Worm (Caenorhabditis elegans) whole organism, L1 larva: ENCODE measurements around the gene Y73B6BL.29.

Source experiments
- C16A3.4 ChIP-seq: fragments of 150-350 bp; optimal IDR thresholded peaks from 2 replicates; lab custom pipeline; 2014; ENCODE audit warnings: missing biosample characterization, missing genetic modification characterization
- C34B4.2 ChIP-seq: sonication (generic microtip); optimal IDR thresholded peaks from 2 replicates; lab custom pipeline; 2017; ENCODE audit warnings: mild to moderate bottlenecking, missing genetic modification characterization, missing compliant biosample characterization
- Y116A8C.19 ChIP-seq: sonication (generic microtip); optimal IDR thresholded peaks from 2 replicates; lab custom pipeline; 2016; ENCODE audit warnings: missing compliant biosample characterization, missing genetic modification characterization, borderline replicate concordance
- aly-2 ChIP-seq: fragments of 150-350 bp; optimal IDR thresholded peaks from 2 replicates; lab custom pipeline; 2014; ENCODE audit warnings: missing biosample characterization, missing genetic modification characterization
- ama-1 ChIP-seq: fragments of 150-350 bp; optimal IDR thresholded peaks from 2 replicates; lab custom pipeline; 2014
- ceh-63 ChIP-seq: fragments of 200-800 bp; sonication (Bioruptor generic); optimal IDR thresholded peaks from 2 replicates; lab custom pipeline; 2018; ENCODE audit warnings: mild to moderate bottlenecking, missing genetic modification characterization, missing compliant biosample characterization
- ceh-82 ChIP-seq, 3 experiments: fragments of 150-350 bp in 1 of 3; sonication (generic microtip) in 2 of 3; optimal IDR thresholded peaks; 2 replicates each; lab custom pipeline; 2014 to 2017; ENCODE audit warnings: missing biosample characterization in 3 of 3, missing genetic modification characterization in 3 of 3
- dpl-1 ChIP-seq, 3 experiments: fragments of 150-350 bp in 2 of 3; sonication (generic microtip) in 1 of 3; optimal IDR thresholded peaks; 2 replicates each; lab custom pipeline; 2014 to 2017; ENCODE audit warnings: missing biosample characterization in 3 of 3, missing genetic modification characterization in 3 of 3, missing genetic modification reagents in 3 of 3
- efl-1 ChIP-seq, 4 experiments: fragments of 150-350 bp; optimal IDR thresholded peaks in 3 of 4; peaks in 1 of 4; 1 replicate in 1 of 4; 2 replicates in 3 of 4; lab custom pipeline; 2014; ENCODE audit warnings: missing biosample characterization in 2 of 4, missing genetic modification characterization in 2 of 4, missing genetic modification reagents in 2 of 4
- egl-13 ChIP-seq: sonication (generic microtip); optimal IDR thresholded peaks from 2 replicates; lab custom pipeline; 2016; ENCODE audit warnings: missing genotype, missing genetic modification reagents, missing genetic modification characterization, missing compliant biosample characterization
- elt-3 ChIP-seq, 6 experiments: fragments of 150-350 bp in 1 of 6; sonication (generic microtip); optimal IDR thresholded peaks; 2 replicates each; lab custom pipeline; 2017 to 2018; ENCODE audit warnings: missing biosample characterization in 6 of 6, missing genetic modification characterization in 6 of 6, inconsistent platforms in 1 of 6
- fkh-4 ChIP-seq: sonication (generic microtip); optimal IDR thresholded peaks from 2 replicates; lab custom pipeline; 2016; ENCODE audit warnings: missing compliant biosample characterization, missing genetic modification characterization, borderline replicate concordance
- fos-1 ChIP-seq: fragments of 150-350 bp; optimal IDR thresholded peaks from 2 replicates; lab custom pipeline; 2014; ENCODE audit warnings: missing biosample characterization, missing genetic modification characterization
- grh-1 ChIP-seq: fragments of 200-800 bp; sonication (Bioruptor generic); IDR thresholded peaks from 2 replicates; pipeline ENCODE4 v1.3.6; 2022; ENCODE audit warnings: missing genetic modification reagents, missing genetic modification characterization, missing compliant biosample characterization
- hlh-4 ChIP-seq: sonication (generic microtip); optimal IDR thresholded peaks from 2 replicates; lab custom pipeline; 2016; ENCODE audit warnings: mild to moderate bottlenecking, missing genetic modification characterization, missing compliant biosample characterization
- lin-13 ChIP-seq: fragments of 150-350 bp; optimal IDR thresholded peaks from 2 replicates; lab custom pipeline; 2014; ENCODE audit warnings: missing biosample characterization, missing genetic modification reagents, missing genetic modification characterization
- mab-9 ChIP-seq: fragments of 200-800 bp; sonication (Bioruptor generic); IDR thresholded peaks from 2 replicates; pipeline ENCODE4 v1.3.6; 2022; ENCODE audit warnings: missing genetic modification reagents, missing genetic modification characterization, missing compliant biosample characterization
- mep-1 ChIP-seq: fragments of 150-350 bp; optimal IDR thresholded peaks from 2 replicates; lab custom pipeline; 2014; ENCODE audit warnings: missing biosample characterization, missing genetic modification characterization
- nhr-12 ChIP-seq: sonication (generic microtip); optimal IDR thresholded peaks from 2 replicates; lab custom pipeline; 2017; ENCODE audit warnings: missing biosample characterization, missing genetic modification characterization
- nhr-20 ChIP-seq: sonication (generic microtip); optimal IDR thresholded peaks from 2 replicates; lab custom pipeline; 2016; ENCODE audit warnings: mild to moderate bottlenecking, missing genetic modification characterization, missing compliant biosample characterization
- nhr-28 ChIP-seq: fragments of 150-350 bp; optimal IDR thresholded peaks from 2 replicates; lab custom pipeline; 2014; ENCODE audit warnings: missing biosample characterization, missing genetic modification characterization
- nhr-47 ChIP-seq: sonication (generic microtip); optimal IDR thresholded peaks from 2 replicates; lab custom pipeline; 2016; ENCODE audit warnings: mild to moderate bottlenecking, missing genetic modification characterization, moderate library complexity, missing compliant biosample characterization
- nhr-71 ChIP-seq: sonication (generic microtip); optimal IDR thresholded peaks from 2 replicates; lab custom pipeline; 2016; ENCODE audit warnings: mild to moderate bottlenecking, missing genetic modification characterization, moderate library complexity, missing compliant biosample characterization
- nhr-77 ChIP-seq: fragments of 150-350 bp; optimal IDR thresholded peaks from 2 replicates; lab custom pipeline; 2014; ENCODE audit warnings: missing biosample characterization, missing genetic modification characterization
- pax-3 ChIP-seq: fragments of 200-800 bp; sonication (Bioruptor generic); optimal IDR thresholded peaks from 2 replicates; lab custom pipeline; 2018; ENCODE audit warnings: mild to moderate bottlenecking, missing genetic modification characterization, moderate library complexity, missing compliant biosample characterization
- pqm-1 ChIP-seq: sonication (generic microtip); optimal IDR thresholded peaks from 3 replicates; lab custom pipeline; 2017; ENCODE audit warnings: missing biosample characterization, missing genetic modification characterization
- skn-1 ChIP-seq: fragments of 150-350 bp; optimal IDR thresholded peaks from 2 replicates; lab custom pipeline; 2014; ENCODE audit warnings: missing biosample characterization, missing genetic modification characterization
- snu-23 ChIP-seq: sonication (generic microtip); optimal IDR thresholded peaks from 2 replicates; lab custom pipeline; 2016; ENCODE audit warnings: missing genetic modification characterization, missing compliant biosample characterization
- sox-4 ChIP-seq: sonication (generic microtip); optimal IDR thresholded peaks from 2 replicates; lab custom pipeline; 2016; ENCODE audit warnings: missing genetic modification characterization, missing compliant biosample characterization
- sptf-1 ChIP-seq: fragments of 150-350 bp; optimal IDR thresholded peaks from 2 replicates; lab custom pipeline; 2014; ENCODE audit warnings: missing biosample characterization, missing genetic modification characterization
- swsn-7 ChIP-seq: sonication (generic microtip); optimal IDR thresholded peaks from 2 replicates; lab custom pipeline; 2016; ENCODE audit warnings: missing genetic modification characterization, missing compliant biosample characterization
- tbx-2 ChIP-seq: sonication (generic microtip); optimal IDR thresholded peaks from 2 replicates; lab custom pipeline; 2016; ENCODE audit warnings: missing genetic modification characterization, missing compliant biosample characterization
- tlp-1 ChIP-seq: fragments of 150-350 bp; optimal IDR thresholded peaks from 2 replicates; lab custom pipeline; 2014; ENCODE audit warnings: missing biosample characterization, missing genetic modification characterization
- unc-130 ChIP-seq: fragments of 150-350 bp; optimal IDR thresholded peaks from 2 replicates; lab custom pipeline; 2017; ENCODE audit warnings: missing biosample characterization, missing genetic modification characterization, inconsistent platforms
- unc-62 ChIP-seq: fragments of 150-350 bp; optimal IDR thresholded peaks from 2 replicates; lab custom pipeline; 2014; ENCODE audit warnings: missing biosample characterization, missing genetic modification reagents, missing genetic modification characterization
- unc-86 ChIP-seq: sonication (generic microtip); optimal IDR thresholded peaks from 2 replicates; lab custom pipeline; 2016; ENCODE audit warnings: missing genetic modification characterization, missing compliant biosample characterization
- unc-98 ChIP-seq: fragments of 200-800 bp; sonication (Bioruptor generic); IDR thresholded peaks from 2 replicates; pipeline ENCODE4 v1.3.6; 2022; ENCODE audit warnings: missing genetic modification characterization, missing compliant biosample characterization
- vab-15 ChIP-seq: sonication (generic microtip); optimal IDR thresholded peaks from 2 replicates; lab custom pipeline; 2017; ENCODE audit warnings: missing genotype, mild to moderate bottlenecking, missing genetic modification characterization, missing compliant biosample characterization
- xbp-1 ChIP-seq: sonication (generic microtip); optimal IDR thresholded peaks from 2 replicates; lab custom pipeline; 2016; ENCODE audit warnings: missing genetic modification characterization, missing compliant biosample characterization
- zip-4 ChIP-seq: fragments of 200-800 bp; sonication (Bioruptor generic); optimal IDR thresholded peaks from 2 replicates; lab custom pipeline; 2018; ENCODE audit warnings: mild to moderate bottlenecking, missing genetic modification characterization, moderate library complexity, missing compliant biosample characterization
- ztf-11 ChIP-seq, 2 experiments: sonication (generic microtip); optimal IDR thresholded peaks; 2 replicates each; lab custom pipeline; 2016 to 2017; ENCODE audit warnings: missing genetic modification characterization in 2 of 2, missing biosample characterization in 1 of 2, missing compliant biosample characterization in 1 of 2
- ztf-4 ChIP-seq: fragments of 150-350 bp; optimal IDR thresholded peaks from 2 replicates; lab custom pipeline; 2014; ENCODE audit warnings: missing biosample characterization, missing genetic modification characterization

Gene Y73B6BL.29

DNA sequence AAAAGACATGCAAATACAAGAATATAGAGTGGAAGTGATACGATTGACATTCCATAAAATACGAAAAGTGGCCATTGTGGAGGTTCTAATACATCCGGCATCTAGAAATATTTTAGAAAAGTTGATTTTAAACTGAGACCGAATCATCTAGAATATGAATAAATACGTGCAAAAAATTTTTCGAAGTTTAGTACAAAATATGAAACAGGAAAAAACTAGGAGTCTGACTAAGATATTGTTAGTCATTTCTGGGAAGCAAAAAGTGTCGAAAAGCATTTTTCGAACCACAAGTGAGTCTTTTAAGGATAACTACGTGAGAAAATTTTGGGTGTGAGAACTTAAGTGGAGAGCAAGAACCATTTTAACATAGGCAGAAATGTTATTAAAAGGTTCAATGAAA, 39.6 kb upstream of the Y73B6BL.29 start, which contains the start of gene srv-32:
srv-32 (minus strand) TSS at position 101 of the 400 bp plus-strand sequence.
- TF ChIP-seq nhr-28 (no peak), xbp-1 (tag; lab: Kevin White, UChicago) (no peak), ceh-63 (GFP tag; lab: Kevin White, UChicago) (no peak), zip-4 (GFP tag; lab: Kevin White, UChicago) (no peak), mep-1 (no peak), unc-98 (GFP tag; lab: Robert Waterston, UW) (no peak), tbx-2 (tag; lab: Kevin White, UChicago) (no peak), pqm-1 (tag; lab: Kevin White, UChicago) (no peak), elt-3 (tag; optimal IDR thresholded peaks at IDR 0.05; lab: Kevin White, UChicago) (no peak), unc-62 (GFP tag; lab: Kevin White, UChicago) (no peak), efl-1 (optimal IDR thresholded peaks at IDR 0.05; lab: Kevin White, UChicago) (no peak), efl-1 (GFP tag; optimal IDR thresholded peaks at IDR 0.05 in 1 of 2; lab: Kevin White, UChicago) (no peak), aly-2 (tag; lab: Kevin White, UChicago) (no peak), tlp-1 (no peak), fkh-4 (tag; lab: Kevin White, UChicago) (no peak), unc-130 (tag; lab: Kevin White, UChicago) (no peak), nhr-77 (tag; lab: Kevin White, UChicago) (no peak), nhr-71 (tag; lab: Kevin White, UChicago) (no peak), lin-13 (GFP tag; lab: Kevin White, UChicago) (no peak)

DNA sequence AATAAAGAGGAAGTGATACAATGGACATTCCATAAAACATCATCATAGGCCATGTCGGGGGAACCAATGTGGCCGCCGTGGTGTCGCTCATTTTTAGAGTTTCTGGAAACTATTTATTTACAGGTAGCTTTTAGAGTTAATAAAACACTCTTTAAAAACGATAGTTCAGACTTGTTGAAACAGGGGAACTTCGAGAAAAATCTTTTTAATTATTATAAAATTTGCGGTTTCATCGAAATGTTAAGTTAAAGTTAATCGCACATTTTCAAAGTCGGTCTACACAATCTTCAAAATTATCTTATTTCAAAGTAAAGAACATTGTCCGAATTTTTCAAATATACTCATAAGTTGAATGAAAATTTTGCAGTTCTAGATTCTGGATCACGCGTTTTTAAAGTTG, 37.5 kb upstream of the Y73B6BL.29 start, which contains the start of gene ops-1:
ops-1 (minus strand) TSS at position 101 of the 400 bp plus-strand sequence.
- TF ChIP-seq unc-130 (tag; lab: Kevin White, UChicago) (no peak), nhr-47 (tag; lab: Kevin White, UChicago) (no peak), skn-1 (tag; lab: Kevin White, UChicago) (no peak), mab-9 (GFP tag; lab: Robert Waterston, UW) (no peak), ztf-4 (tag; lab: Kevin White, UChicago) (no peak), C16A3.4 (tag; lab: Kevin White, UChicago) (no peak), Y116A8C.19 (tag; lab: Kevin White, UChicago) (no peak)

DNA sequence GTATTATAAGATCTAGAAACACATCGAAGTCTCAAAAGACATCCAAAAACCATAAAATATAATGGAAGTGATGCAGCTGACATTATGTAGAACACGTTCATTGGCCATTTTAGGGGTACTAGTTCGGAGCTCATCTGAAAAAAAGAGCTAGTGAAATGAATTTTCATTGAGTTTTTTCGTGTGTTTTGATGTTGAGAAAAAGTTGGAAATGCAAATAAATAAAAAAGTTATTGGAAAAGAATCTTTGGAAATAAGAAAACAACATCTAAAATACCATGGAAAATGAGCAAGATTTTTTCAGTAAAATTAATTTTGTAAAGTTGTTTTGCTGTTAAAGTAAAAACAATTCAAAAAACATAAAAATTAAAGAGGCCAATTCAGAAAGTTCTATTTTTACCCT, 31.0 kb upstream of the Y73B6BL.29 start, which contains the start of gene srv-24:
srv-24 (minus strand) TSS at position 101 of the 400 bp plus-strand sequence.
- no peak for TF ChIP-seq sptf-1 (tag; lab: Kevin White, UChicago)
- TF ChIP-seq nhr-77 (tag; lab: Kevin White, UChicago), result no peak
- TF ChIP-seq hlh-4 (tag; lab: Kevin White, UChicago), result no peak
- TF ChIP-seq ceh-82 (tag; optimal IDR thresholded peaks at IDR 0.05; lab: Kevin White, UChicago), result no peak

DNA sequence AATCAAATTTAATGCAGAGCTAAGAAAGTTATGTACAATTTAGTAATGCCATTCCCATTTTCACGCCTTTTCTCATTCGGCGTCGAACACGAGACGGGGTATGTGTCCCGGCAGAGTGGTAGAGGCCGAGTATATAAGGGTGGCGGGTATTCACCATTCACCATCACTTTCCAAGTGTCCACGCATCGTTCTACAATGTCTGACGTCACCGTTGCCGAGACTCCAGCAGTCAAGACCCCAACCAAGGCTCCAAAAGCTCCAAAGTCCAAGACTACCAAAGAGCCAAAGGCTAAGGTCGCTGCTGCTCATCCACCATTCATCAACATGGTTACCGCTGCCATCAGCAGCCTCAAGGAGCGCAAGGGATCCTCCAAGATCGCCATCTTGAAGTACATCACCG, 27.6 kb upstream of the Y73B6BL.29 start, which contains the start of gene hil-2:
hil-2 (plus strand) TSS at position 160 of the 400 bp plus-strand sequence.
- TF ChIP-seq swsn-7 (tag; lab: Kevin White, UChicago), result peak; percentile 40
- TF ChIP-seq unc-62 (GFP tag; lab: Kevin White, UChicago), result no peak
- TF ChIP-seq snu-23 (GFP tag; lab: Kevin White, UChicago), result no peak
- peak; percentile 4 for TF ChIP-seq C16A3.4 (tag; lab: Kevin White, UChicago)
- TF ChIP-seq vab-15 (tag; lab: Kevin White, UChicago), result no peak
- no peak for TF ChIP-seq sox-4 (tag; lab: Kevin White, UChicago)
- TF ChIP-seq nhr-20 (tag; lab: Kevin White, UChicago), result no peak
- peak; percentile 17 for TF ChIP-seq nhr-71 (tag; lab: Kevin White, UChicago)
- TF ChIP-seq efl-1 (optimal IDR thresholded peaks at IDR 0.05; lab: Kevin White, UChicago), result peak in 1 of 2 experiments; percentile 23
- no peak for TF ChIP-seq efl-1 (GFP tag; optimal IDR thresholded peaks at IDR 0.05 in 1 of 2; lab: Kevin White, UChicago)
- TF ChIP-seq nhr-47 (tag; lab: Kevin White, UChicago), result peak; percentile 23
- no peak for TF ChIP-seq nhr-12 (tag; lab: Kevin White, UChicago)
- peak; percentile 23 for TF ChIP-seq unc-86 (tag; lab: Kevin White, UChicago)
- TF ChIP-seq ceh-82 (tag; optimal IDR thresholded peaks at IDR 0.05; lab: Kevin White, UChicago), result peak in 1 of 3 experiments; percentile 44
- no peak for TF ChIP-seq egl-13
- 0 out of 2 replicates have a peak, but pooled peaks have one; percentile 31 for TF ChIP-seq grh-1 (GFP tag; lab: Robert Waterston, UW)
- TF ChIP-seq ama-1 (lab: Kevin White, UChicago), result no peak
- peak in 1 of 2 experiments; percentile 4 for TF ChIP-seq ztf-11 (tag; optimal IDR thresholded peaks at IDR 0.05; lab: Kevin White, UChicago)
- TF ChIP-seq xbp-1 (tag; lab: Kevin White, UChicago), result no peak
- TF ChIP-seq pax-3 (tag; lab: Kevin White, UChicago), result no peak
- TF ChIP-seq C34B4.2, result no peak
- peak in 1 of 3 experiments; percentile 13 for TF ChIP-seq dpl-1 (GFP tag; optimal IDR thresholded peaks at IDR 0.05; lab: Kevin White, UChicago)
- TF ChIP-seq nhr-28, result no peak
- TF ChIP-seq fos-1 (tag; lab: Kevin White, UChicago), result no peak
- TF ChIP-seq Y116A8C.19 (tag; lab: Kevin White, UChicago), result no peak
